Worm (Caenorhabditis elegans) whole organism, L2 larva: ENCODE data around the gene C18H7.4.

Experiments used
- nhr-6 ChIP-seq: fragments of 150-350 bp; optimal IDR thresholded peaks from 2 replicates; lab custom pipeline; 2014; ENCODE audit warnings: missing biosample characterization, missing genetic modification characterization
- sem-4 ChIP-seq: fragments of 150-350 bp; optimal IDR thresholded peaks from 2 replicates; lab custom pipeline; 2014; ENCODE audit warnings: missing biosample characterization, missing genetic modification reagents, missing genetic modification characterization
- snpc-4 ChIP-seq: fragments of 150-350 bp; optimal IDR thresholded peaks from 2 replicates; lab custom pipeline; 2014; ENCODE audit warnings: missing biosample characterization, missing genetic modification characterization

DNA sequence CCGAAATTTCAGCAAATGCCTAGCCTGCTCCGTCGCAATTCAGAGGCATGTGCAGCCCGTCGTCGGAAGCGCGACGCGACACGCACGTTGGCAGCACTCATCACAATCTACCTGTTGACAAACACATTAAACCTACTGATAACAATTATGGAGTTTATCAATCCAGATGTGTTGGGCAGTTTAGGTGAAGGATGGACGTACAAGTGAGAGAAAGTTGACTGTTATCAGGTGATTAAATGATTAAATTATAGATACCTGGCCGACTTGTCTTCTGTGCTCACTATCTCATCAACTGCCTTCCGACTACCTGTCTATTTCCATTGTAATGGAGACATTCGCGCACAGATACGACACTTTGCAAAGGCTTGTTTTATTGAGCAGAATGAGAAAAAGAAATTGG, 41.2 kb upstream of the C18H7.4 start:
- TF ChIP-seq nhr-6 (no peak), sem-4 (no peak), snpc-4 (tag; lab: Kevin White, UChicago) (no peak)
